Worm (Caenorhabditis elegans) whole organism, L3 larva: Measurements from ENCODE around the gene F42H10.2.

Experiments
- R02D3.7 ChIP-seq: fragments of 150-350 bp; optimal IDR thresholded peaks from 2 replicates; lab custom pipeline; 2014; ENCODE audit warnings: missing biosample characterization, missing genetic modification characterization
- ZK546.5 ChIP-seq: sonication (generic microtip); optimal IDR thresholded peaks from 2 replicates; lab custom pipeline; 2017; ENCODE audit warnings: missing biosample characterization, missing genetic modification characterization
- aly-2 ChIP-seq: fragments of 150-350 bp; optimal IDR thresholded peaks from 2 replicates; lab custom pipeline; 2014; ENCODE audit warnings: missing biosample characterization, missing genetic modification characterization
- ama-1 ChIP-seq: fragments of 150-350 bp; optimal IDR thresholded peaks from 2 replicates; lab custom pipeline; 2018
- ceh-16 ChIP-seq: sonication (generic microtip); optimal IDR thresholded peaks from 2 replicates; lab custom pipeline; 2017; ENCODE audit warnings: missing biosample characterization, missing genetic modification characterization
- ceh-28 ChIP-seq: fragments of 150-350 bp; optimal IDR thresholded peaks from 2 replicates; lab custom pipeline; 2014; ENCODE audit warnings: missing biosample characterization, missing genetic modification reagents, missing genetic modification characterization
- ceh-82 ChIP-seq: fragments of 150-350 bp; optimal IDR thresholded peaks from 2 replicates; lab custom pipeline; 2014; ENCODE audit warnings: missing biosample characterization, missing genetic modification characterization
- ceh-9 ChIP-seq: sonication (generic microtip); optimal IDR thresholded peaks from 2 replicates; lab custom pipeline; 2018; ENCODE audit warnings: missing biosample characterization, missing genetic modification characterization
- daf-12 ChIP-seq: fragments of 150-350 bp; optimal IDR thresholded peaks from 2 replicates; lab custom pipeline; 2014; ENCODE audit warnings: missing biosample characterization, missing genetic modification reagents, missing genetic modification characterization
- egl-27 ChIP-seq: sonication (generic microtip); optimal IDR thresholded peaks from 4 replicates; lab custom pipeline; 2017; ENCODE audit warnings: missing biosample characterization, missing genetic modification reagents, missing genetic modification characterization
- egl-5 ChIP-seq: fragments of 150-350 bp; optimal IDR thresholded peaks from 2 replicates; lab custom pipeline; 2017; ENCODE audit warnings: missing biosample characterization, missing genetic modification reagents, missing genetic modification characterization, inconsistent platforms
- elt-1 ChIP-seq: fragments of 150-350 bp; optimal IDR thresholded peaks from 2 replicates; lab custom pipeline; 2014; ENCODE audit warnings: missing biosample characterization, missing genetic modification characterization
- elt-2 ChIP-seq: sonication (generic microtip); optimal IDR thresholded peaks from 2 replicates; lab custom pipeline; 2016; ENCODE audit warnings: missing genetic modification reagents, mild to moderate bottlenecking, missing genetic modification characterization, missing compliant biosample characterization
- elt-3 ChIP-seq, 3 experiments: fragments of 150-350 bp in 1 of 3; sonication (generic microtip) in 2 of 3; optimal IDR thresholded peaks; 2 replicates in 2 of 3; 4 replicates in 1 of 3; lab custom pipeline; 2014 to 2017; ENCODE audit warnings: missing biosample characterization in 3 of 3, missing genetic modification characterization in 3 of 3
- fkh-10 ChIP-seq: sonication (generic microtip); optimal IDR thresholded peaks from 2 replicates; lab custom pipeline; 2017; ENCODE audit warnings: missing biosample characterization, missing genetic modification reagents, missing genetic modification characterization
- fkh-2 ChIP-seq: fragments of 150-350 bp; optimal IDR thresholded peaks from 2 replicates; lab custom pipeline; 2014; ENCODE audit warnings: missing biosample characterization, missing genetic modification reagents, missing genetic modification characterization
- fos-1 ChIP-seq: fragments of 150-350 bp; optimal IDR thresholded peaks from 2 replicates; lab custom pipeline; 2014; ENCODE audit warnings: missing biosample characterization, missing genetic modification characterization
- hmg-11 ChIP-seq: sonication (generic microtip); optimal IDR thresholded peaks from 2 replicates; lab custom pipeline; 2016; ENCODE audit warnings: missing genetic modification characterization, missing compliant biosample characterization
- jun-1 ChIP-seq: fragments of 150-350 bp; optimal IDR thresholded peaks from 2 replicates; lab custom pipeline; 2014; ENCODE audit warnings: missing biosample characterization, missing genetic modification reagents, missing genetic modification characterization
- lin-15B ChIP-seq: fragments of 150-350 bp; optimal IDR thresholded peaks from 2 replicates; lab custom pipeline; 2014; ENCODE audit warnings: missing biosample characterization, missing genetic modification characterization
- lin-39 ChIP-seq: fragments of 150-350 bp; optimal IDR thresholded peaks from 2 replicates; lab custom pipeline; 2018; ENCODE audit warnings: missing biosample characterization, missing genetic modification reagents, missing genetic modification characterization
- mdl-1 ChIP-seq: fragments of 150-350 bp; optimal IDR thresholded peaks from 2 replicates; lab custom pipeline; 2014; ENCODE audit warnings: missing biosample characterization, missing genetic modification characterization
- mml-1 ChIP-seq: fragments of 150-350 bp; sonication (generic microtip); optimal IDR thresholded peaks from 3 replicates; lab custom pipeline; 2014; ENCODE audit warnings: missing biosample characterization, missing genetic modification characterization
- nfya-1 ChIP-seq: sonication (generic microtip); optimal IDR thresholded peaks from 2 replicates; lab custom pipeline; 2017; ENCODE audit warnings: missing genetic modification characterization, mild to moderate bottlenecking, missing compliant biosample characterization, antibody characterized with exemption, moderate library complexity; ENCODE audit not compliant: insufficient read depth
- nhr-12 ChIP-seq: fragments of 150-350 bp; optimal IDR thresholded peaks from 2 replicates; lab custom pipeline; 2014; ENCODE audit warnings: missing biosample characterization, missing genetic modification characterization
- nhr-23 ChIP-seq: fragments of 150-350 bp; optimal IDR thresholded peaks from 2 replicates; lab custom pipeline; 2014; ENCODE audit warnings: missing biosample characterization, missing genetic modification reagents, missing genetic modification characterization
- nhr-237 ChIP-seq: fragments of 150-350 bp; optimal IDR thresholded peaks from 2 replicates; lab custom pipeline; 2014; ENCODE audit warnings: missing biosample characterization, missing genetic modification characterization
- nhr-25 ChIP-seq: sonication (generic microtip); optimal IDR thresholded peaks from 2 replicates; lab custom pipeline; 2017; ENCODE audit warnings: missing biosample characterization, missing genetic modification characterization
- nhr-28 ChIP-seq: fragments of 150-350 bp; optimal IDR thresholded peaks from 2 replicates; lab custom pipeline; 2014; ENCODE audit warnings: missing biosample characterization, missing genetic modification characterization
- nhr-43 ChIP-seq: sonication (generic microtip); optimal IDR thresholded peaks from 2 replicates; lab custom pipeline; 2016; ENCODE audit warnings: mild to moderate bottlenecking, missing genetic modification characterization, missing compliant biosample characterization; ENCODE audit not compliant: poor library complexity, severe bottlenecking
- nhr-67 ChIP-seq: fragments of 150-350 bp; optimal IDR thresholded peaks from 2 replicates; lab custom pipeline; 2014; ENCODE audit warnings: missing biosample characterization, missing genetic modification characterization
- nhr-76 ChIP-seq: fragments of 150-350 bp; sonication (generic microtip); optimal IDR thresholded peaks from 5 replicates; lab custom pipeline; 2014; ENCODE audit warnings: missing biosample characterization, missing genetic modification characterization
- nhr-77 ChIP-seq: fragments of 150-350 bp; optimal IDR thresholded peaks from 2 replicates; lab custom pipeline; 2014; ENCODE audit warnings: missing biosample characterization, missing genetic modification characterization
- pha-4 ChIP-seq: fragments of 150-350 bp; optimal IDR thresholded peaks from 2 replicates; lab custom pipeline; 2014; ENCODE audit warnings: missing biosample characterization, missing genetic modification reagents, missing genetic modification characterization
- pqm-1 ChIP-seq: fragments of 150-350 bp; optimal IDR thresholded peaks from 2 replicates; lab custom pipeline; 2017; ENCODE audit warnings: missing biosample characterization, missing genetic modification characterization, inconsistent platforms
- sea-2 ChIP-seq: fragments of 150-350 bp; sonication (generic microtip); optimal IDR thresholded peaks from 4 replicates; lab custom pipeline; 2014; ENCODE audit warnings: missing biosample characterization, missing genetic modification reagents, missing genetic modification characterization
- skn-1 ChIP-seq: fragments of 150-350 bp; optimal IDR thresholded peaks from 2 replicates; lab custom pipeline; 2014; ENCODE audit warnings: missing biosample characterization, missing genetic modification characterization
- snpc-4 ChIP-seq: fragments of 150-350 bp; optimal IDR thresholded peaks from 2 replicates; lab custom pipeline; 2014; ENCODE audit warnings: missing biosample characterization, missing genetic modification characterization
- tbx-2 ChIP-seq: sonication (generic microtip); optimal IDR thresholded peaks from 2 replicates; lab custom pipeline; 2016; ENCODE audit warnings: mild to moderate bottlenecking, missing genetic modification characterization, missing compliant biosample characterization
- unc-39 ChIP-seq: sonication (generic microtip); optimal IDR thresholded peaks from 4 replicates; lab custom pipeline; 2017; ENCODE audit warnings: missing biosample characterization, missing genetic modification characterization
- unc-62 ChIP-seq: fragments of 150-350 bp; sonication (generic microtip); optimal IDR thresholded peaks from 4 replicates; lab custom pipeline; 2014; ENCODE audit warnings: missing biosample characterization, missing genetic modification reagents, missing genetic modification characterization
- zag-1 ChIP-seq: fragments of 150-350 bp; optimal IDR thresholded peaks from 2 replicates; lab custom pipeline; 2014; ENCODE audit warnings: missing biosample characterization, missing genetic modification characterization
- ztf-11 ChIP-seq: fragments of 150-350 bp; optimal IDR thresholded peaks from 2 replicates; lab custom pipeline; 2014; ENCODE audit warnings: missing biosample characterization, missing genetic modification characterization
- ztf-4 ChIP-seq: fragments of 150-350 bp; optimal IDR thresholded peaks from 2 replicates; lab custom pipeline; 2014; ENCODE audit warnings: missing biosample characterization, missing genetic modification characterization

F42H10.2 gene

ce11 chrIII:8446061-8446460 lies 44.4 kb upstream of the F42H10.2 start:
- TF ChIP-seq sea-2 = no peak
- no peak for TF ChIP-seq egl-27
- no peak for TF ChIP-seq nhr-67 (tag; lab: Kevin White, UChicago)
- no peak for TF ChIP-seq nhr-28 (tag; lab: Kevin White, UChicago)
- no peak for TF ChIP-seq ztf-11
- no peak for TF ChIP-seq fkh-10 (GFP tag; lab: Kevin White, UChicago)
- TF ChIP-seq ama-1 (lab: Kevin White, UChicago) = peak; percentile 81
- no peak for TF ChIP-seq aly-2
- TF ChIP-seq pha-4 (tag; lab: Kevin White, UChicago) = peak; percentile 16
- TF ChIP-seq nhr-237 = no peak
- TF ChIP-seq unc-39 (tag; lab: Kevin White, UChicago) = no peak
- no peak for TF ChIP-seq nhr-23 (tag; lab: Kevin White, UChicago)
- TF ChIP-seq mdl-1 = no peak
- no peak for TF ChIP-seq nhr-43 (tag; lab: Kevin White, UChicago)
- TF ChIP-seq elt-1 (tag; lab: Kevin White, UChicago) = no peak
- TF ChIP-seq hmg-11 = no peak

ce11 chrIII:8446534-8446933 lies 43.9 kb upstream of the F42H10.2 start, which contains the start of gene hsp-110:
TSS of gene hsp-110 (minus strand) at chrIII:8446909.
- TF ChIP-seq tbx-2 (no peak), ZK546.5 (no peak), zag-1 (tag; lab: Kevin White, UChicago) (no peak), nhr-67 (tag; lab: Kevin White, UChicago) (no peak), pha-4 (tag; lab: Kevin White, UChicago) (no peak), lin-15B (tag; lab: Kevin White, UChicago) (no peak), ztf-11 (no peak), egl-27 (no peak), daf-12 (no peak), ama-1 (lab: Kevin White, UChicago) (no peak), snpc-4 (tag; lab: Kevin White, UChicago) (no peak), unc-62 (GFP tag; lab: Kevin White, UChicago) (no peak), nhr-25 (no peak), nhr-237 (no peak), fkh-10 (GFP tag; lab: Kevin White, UChicago) (no peak), ceh-28 (tag; lab: Kevin White, UChicago) (no peak), elt-2 (tag; lab: Kevin White, UChicago) (no peak), aly-2 (no peak), nhr-28 (tag; lab: Kevin White, UChicago) (no peak), nhr-43 (tag; lab: Kevin White, UChicago) (no peak)

ce11 chrIII:8446940-8447403 lies 43.4 kb upstream of the F42H10.2 start, which contains the start of gene rpn-3:
TSS of gene rpn-3 (plus strand) at chrIII:8447353.
- TF ChIP-seq egl-5 (tag; lab: Kevin White, UChicago) (peak; percentile 80), lin-39 (tag; lab: Kevin White, UChicago) (peak; percentile 93), ceh-16 (tag; lab: Kevin White, UChicago) (peak; percentile 45), nhr-23 (tag; lab: Kevin White, UChicago) (peak; percentile 98), mdl-1 (no peak), nhr-67 (tag; lab: Kevin White, UChicago) (no peak), unc-62 (GFP tag; lab: Kevin White, UChicago) (no peak), nhr-77 (peak; percentile 85), sea-2 (peak; percentile 98), aly-2 (no peak), elt-3 (tag; optimal IDR thresholded peaks at IDR 0.05; lab: Kevin White, UChicago) (peak in 1 of 3 experiments; percentile 19), egl-27 (peak; percentile 56), ceh-28 (tag; lab: Kevin White, UChicago) (peak; percentile 85), lin-15B (tag; lab: Kevin White, UChicago) (peak; percentile 99), ztf-4 (tag; lab: Kevin White, UChicago) (peak; percentile 65), R02D3.7 (tag; lab: Kevin White, UChicago) (peak; percentile 88), ztf-11 (no peak), ZK546.5 (peak; percentile 43), nhr-25 (peak; percentile 95), nhr-43 (tag; lab: Kevin White, UChicago) (peak; percentile 94), elt-2 (tag; lab: Kevin White, UChicago) (peak; percentile 70), nhr-237 (no peak), elt-1 (tag; lab: Kevin White, UChicago) (peak; percentile 60), fos-1 (tag; lab: Kevin White, UChicago) (peak; percentile 51), pha-4 (tag; lab: Kevin White, UChicago) (peak; percentile 100), pqm-1 (tag; lab: Kevin White, UChicago) (peak; percentile 91), zag-1 (tag; lab: Kevin White, UChicago) (no peak), skn-1 (tag; lab: Kevin White, UChicago) (peak; percentile 100), nhr-12 (tag; lab: Kevin White, UChicago) (no peak), hmg-11 (peak; percentile 95), fkh-2 (tag; lab: Kevin White, UChicago) (peak; percentile 70), nfya-1 (tag; lab: Kevin White, UChicago) (peak; percentile 98), daf-12 (no peak), ceh-9 (tag; lab: Kevin White, UChicago) (no peak), nhr-76 (tag; lab: Kevin White, UChicago) (peak; percentile 79), tbx-2 (peak; percentile 82), jun-1 (peak; percentile 95), fkh-10 (GFP tag; lab: Kevin White, UChicago) (peak; percentile 94), unc-39 (tag; lab: Kevin White, UChicago) (no peak), mml-1 (tag; lab: Kevin White, UChicago) (peak; percentile 59), ceh-82 (tag; lab: Kevin White, UChicago) (peak; percentile 72), nhr-28 (tag; lab: Kevin White, UChicago) (peak; percentile 47)
